Fruit fly (Drosophila melanogaster): Measurements from ENCODE around the gene side-VII.
"Not testable (repeated sequence)": the region's sequence is repeated elsewhere in the genome, so short reads cannot be mapped to it uniquely, and the experiment has no call there.

Gene side-VII

DNA sequence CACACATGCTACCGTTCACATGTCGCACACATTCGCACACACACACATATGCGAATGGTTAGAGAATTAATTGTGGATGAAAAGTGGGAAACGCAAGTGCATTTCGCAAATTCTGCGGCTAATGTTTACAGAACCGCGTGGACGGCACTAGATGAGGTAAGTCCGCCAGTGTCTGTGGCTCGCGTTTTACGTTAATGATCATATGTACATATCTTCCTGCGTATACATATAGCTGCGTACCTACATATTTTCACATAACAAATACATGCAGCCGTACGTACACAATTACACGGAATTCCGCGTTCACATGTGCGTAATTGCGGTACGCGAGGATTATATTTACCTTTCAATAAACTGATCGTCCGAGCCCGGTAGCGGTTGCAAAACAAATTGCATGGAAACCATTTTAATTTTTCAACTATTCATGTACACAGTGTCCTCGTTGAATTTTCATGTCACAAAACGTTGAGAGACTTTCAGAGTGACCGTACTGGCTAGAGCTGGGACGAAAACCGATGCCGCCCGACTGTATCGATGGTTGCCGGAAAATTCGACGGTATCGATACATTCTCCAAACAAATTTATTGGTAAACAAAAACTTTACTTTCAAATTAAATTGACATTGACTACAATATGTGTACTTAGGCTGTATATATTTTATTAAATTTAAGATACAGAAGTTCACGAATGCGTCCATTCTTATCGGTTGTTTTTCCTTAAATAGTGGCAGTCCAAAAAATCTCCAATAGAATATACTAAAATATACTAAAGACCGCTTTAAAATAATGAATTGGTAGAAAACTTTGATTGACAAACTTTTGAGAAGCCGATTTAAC lies 14.4 kb downstream of the side-VII start, which contains the start of gene hyd:
hyd (minus strand) TSS at position 495 of the 836 bp plus-strand sequence.
- no peak for TF ChIP-seq CG17801 (GFP tag; optimal IDR thresholded peaks at IDR 0.05; ENCODE audit: partially characterized antibody)

DNA sequence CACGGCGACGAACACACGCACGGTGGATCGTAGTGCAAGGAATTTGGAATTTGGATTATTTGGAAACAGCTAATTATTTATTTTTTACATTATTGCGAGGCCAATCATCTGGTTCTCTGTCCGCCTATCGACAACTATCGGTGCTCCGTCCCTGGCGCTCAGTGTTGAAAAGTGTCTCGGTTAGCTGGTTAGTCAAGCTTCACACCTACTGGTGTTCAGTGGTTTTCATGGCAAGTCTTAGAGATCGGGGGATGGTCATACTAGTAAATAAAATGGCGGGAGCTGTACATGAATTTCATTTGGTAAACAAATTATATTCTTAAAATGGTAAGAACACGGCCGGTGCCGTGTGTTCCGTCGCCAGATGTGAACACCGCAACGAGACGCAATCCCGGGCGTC lies 28.9 kb downstream of the side-VII start, which contains the start of the genes trbd and dmt:
trbd (minus strand) TSS at position 152 of the 400 bp plus-strand sequence.
dmt (plus strand) TSS at position 257 of the 400 bp plus-strand sequence.
- TF ChIP-seq CG17801 (GFP tag; optimal IDR thresholded peaks at IDR 0.05; ENCODE audit: partially characterized antibody) = no peak

- TF ChIP-seq CG17801 (GFP tag; optimal IDR thresholded peaks at IDR 0.05; ENCODE audit: partially characterized antibody) = no peak
Measured at dm6 chr3R:9710228-9710627, 29.6 kb downstream of the side-VII start.

dm6 chr3R:9705008-9705628 lies 34.7 kb downstream of the side-VII start, which contains the start of gene Unc-115a:
Gene Unc-115a (minus strand): TSS chr3R:9705417.
- peak; percentile 55 for TF ChIP-seq CG17801 (GFP tag; optimal IDR thresholded peaks at IDR 0.05; ENCODE audit: partially characterized antibody)

DNA sequence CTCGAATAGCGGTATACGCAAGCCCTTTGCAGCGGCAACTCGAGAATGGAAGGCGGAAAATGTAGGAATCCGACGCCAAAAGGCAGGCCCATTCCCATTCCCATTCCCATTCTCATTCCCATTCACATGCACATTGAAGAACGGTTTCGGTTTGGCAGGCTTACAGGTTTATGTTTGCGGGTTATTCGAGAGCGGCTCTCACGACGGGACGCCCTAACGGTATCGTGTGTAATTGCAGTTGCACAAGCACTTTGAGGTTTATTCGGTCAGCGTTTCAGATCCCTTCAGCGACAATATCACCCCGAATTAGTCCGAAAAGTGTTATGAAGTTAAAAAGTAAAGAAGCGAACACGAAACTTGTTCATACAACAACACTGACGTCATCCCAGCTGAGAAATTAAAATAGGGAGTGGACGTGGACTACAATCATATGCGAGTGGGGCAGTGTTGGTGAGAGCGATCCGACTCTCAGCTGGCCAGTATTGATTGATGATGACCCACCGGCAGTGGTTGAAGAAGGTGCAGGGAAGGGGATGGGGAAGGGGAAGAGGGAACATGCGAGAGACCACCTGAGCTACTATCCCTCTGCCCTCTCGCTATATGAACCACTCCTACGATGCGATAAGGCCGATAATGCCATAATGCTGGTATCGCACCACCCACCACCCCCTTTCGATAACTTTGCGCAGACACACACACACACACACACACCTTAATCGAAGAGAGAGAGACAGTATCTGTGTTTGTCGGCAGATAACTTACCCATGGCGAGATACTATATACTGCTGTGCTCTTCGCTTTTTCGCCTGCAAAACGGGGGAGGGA lies 35.4 kb downstream of the side-VII start:
- TF ChIP-seq CG17801 (GFP tag; optimal IDR thresholded peaks at IDR 0.05; ENCODE audit: partially characterized antibody) = no peak

dm6 chr3R:9703273-9703672 lies 36.5 kb downstream of the side-VII start:
- no peak for TF ChIP-seq CG17801 (GFP tag; optimal IDR thresholded peaks at IDR 0.05; ENCODE audit: partially characterized antibody)

DNA sequence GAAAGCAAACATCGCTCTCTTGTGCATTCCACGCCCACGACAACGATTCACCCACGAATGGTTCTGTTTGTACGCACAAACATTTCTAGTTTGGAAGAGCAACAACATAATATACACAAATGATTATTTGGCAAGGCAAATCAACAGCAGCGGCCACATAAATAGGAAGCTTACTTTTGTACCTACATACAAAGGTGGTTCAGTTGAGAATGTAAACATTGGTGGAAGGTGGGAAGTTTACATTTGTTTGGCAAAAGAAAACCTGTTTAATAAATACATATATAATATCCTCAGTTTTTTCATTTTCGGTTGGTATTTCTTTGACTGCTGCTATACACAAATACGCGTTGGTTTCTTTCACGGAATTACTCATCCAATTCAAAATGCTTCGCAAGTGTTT lies 37.2 kb downstream of the side-VII start:
- TF ChIP-seq CG17801 (GFP tag; optimal IDR thresholded peaks at IDR 0.05; ENCODE audit: partially characterized antibody) = peak; percentile 72

dm6 chr3R:9701897-9702296 lies 37.9 kb downstream of the side-VII start:
- no peak for TF ChIP-seq CG17801 (GFP tag; optimal IDR thresholded peaks at IDR 0.05; ENCODE audit: partially characterized antibody)

DNA sequence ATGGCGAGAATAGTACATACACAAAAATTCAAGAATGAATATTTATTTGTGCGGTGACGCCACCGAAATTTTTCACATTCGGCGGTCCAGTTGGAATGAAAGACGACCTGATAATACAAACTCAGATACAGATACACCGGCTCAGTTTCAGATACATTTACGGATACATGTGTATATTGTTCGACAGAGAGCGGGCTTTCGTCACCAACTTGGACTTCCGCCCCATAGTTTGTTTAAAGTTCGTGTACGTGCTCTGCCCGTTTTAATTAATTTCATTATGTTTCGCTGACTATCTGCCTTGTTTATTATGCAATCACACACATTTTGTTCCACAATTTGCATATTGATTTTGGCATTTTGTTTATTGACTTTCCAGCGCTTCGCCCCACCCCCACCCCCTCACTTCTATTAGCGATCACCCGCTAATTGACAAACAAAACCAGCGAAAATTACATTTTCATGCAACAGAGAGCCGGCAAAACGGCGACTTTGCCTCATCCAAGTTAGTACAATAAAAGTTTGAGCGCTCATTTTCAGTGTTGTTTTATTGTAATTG lies 38.6 kb downstream of the side-VII start:
- TF ChIP-seq CG17801 (GFP tag; optimal IDR thresholded peaks at IDR 0.05; ENCODE audit: partially characterized antibody) = no peak

dm6 chr3R:9700513-9700912 lies 39.3 kb downstream of the side-VII start:
- no peak for TF ChIP-seq CG17801 (GFP tag; optimal IDR thresholded peaks at IDR 0.05; ENCODE audit: partially characterized antibody)

DNA sequence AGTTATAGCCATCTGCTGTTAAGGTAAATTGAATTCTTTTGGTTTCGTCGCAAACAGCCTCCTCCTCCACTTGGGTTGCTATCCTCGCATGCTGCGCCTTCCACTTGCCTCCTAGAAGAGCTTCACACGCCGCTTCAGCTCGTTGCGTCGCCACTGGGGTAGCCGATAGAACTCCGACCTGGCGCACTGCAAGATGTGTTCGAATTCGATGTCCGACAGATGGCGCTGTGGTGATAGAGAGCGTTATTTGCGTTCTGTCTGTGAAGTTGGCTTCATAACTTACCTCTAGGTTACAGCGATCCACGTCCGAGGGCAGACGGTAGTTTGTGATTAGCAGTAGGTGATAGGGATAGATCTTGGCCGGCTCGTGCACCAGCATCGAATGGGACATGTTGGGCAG lies 44.8 kb downstream of the side-VII start:
- no peak for TF ChIP-seq CG17801 (GFP tag; optimal IDR thresholded peaks at IDR 0.05; ENCODE audit: partially characterized antibody)

DNA sequence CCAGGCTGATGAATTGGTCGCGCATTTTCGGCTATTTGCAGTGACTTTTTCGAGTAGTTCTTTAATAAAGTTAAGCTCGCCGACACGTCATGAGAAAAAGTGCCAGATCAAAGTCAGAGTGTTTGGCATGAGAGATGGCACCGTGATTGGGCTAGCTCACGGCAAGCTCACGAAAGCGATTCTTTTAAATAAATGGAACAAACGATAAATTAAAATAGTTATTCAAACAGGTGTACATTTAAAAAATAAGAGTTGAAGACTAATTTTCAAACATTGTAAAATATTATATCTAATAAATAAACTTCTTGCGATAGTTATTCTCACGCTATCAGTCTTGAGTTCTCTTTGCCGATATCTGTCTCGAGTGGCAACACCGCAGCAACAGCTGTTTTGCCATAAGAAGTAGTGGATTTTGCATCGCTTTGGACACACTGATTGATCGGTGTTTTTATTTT lies 47.1 kb downstream of the side-VII start, which contains the start of the genes Unc-115b, p24-2 and CG32939:
Unc-115b (minus strand) TSS at position 101 of the 455 bp plus-strand sequence.
p24-2 (minus strand) TSS at position 120 of the 455 bp plus-strand sequence.
CG32939 (plus strand) TSS at position 405 of the 455 bp plus-strand sequence.
- TF ChIP-seq CG17801 (GFP tag; optimal IDR thresholded peaks at IDR 0.05; ENCODE audit: partially characterized antibody) = not testable (repeated sequence)

DNA sequence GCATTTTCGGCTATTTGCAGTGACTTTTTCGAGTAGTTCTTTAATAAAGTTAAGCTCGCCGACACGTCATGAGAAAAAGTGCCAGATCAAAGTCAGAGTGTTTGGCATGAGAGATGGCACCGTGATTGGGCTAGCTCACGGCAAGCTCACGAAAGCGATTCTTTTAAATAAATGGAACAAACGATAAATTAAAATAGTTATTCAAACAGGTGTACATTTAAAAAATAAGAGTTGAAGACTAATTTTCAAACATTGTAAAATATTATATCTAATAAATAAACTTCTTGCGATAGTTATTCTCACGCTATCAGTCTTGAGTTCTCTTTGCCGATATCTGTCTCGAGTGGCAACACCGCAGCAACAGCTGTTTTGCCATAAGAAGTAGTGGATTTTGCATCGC lies 54.4 kb downstream of the side-VII start, which contains the start of the genes eca and CG18542:
eca (minus strand) TSS at position 101 of the 400 bp plus-strand sequence.
CG18542 (plus strand) TSS at position 385 of the 400 bp plus-strand sequence.
- not testable (repeated sequence) for TF ChIP-seq CG17801 (GFP tag; optimal IDR thresholded peaks at IDR 0.05; ENCODE audit: partially characterized antibody)

DNA sequence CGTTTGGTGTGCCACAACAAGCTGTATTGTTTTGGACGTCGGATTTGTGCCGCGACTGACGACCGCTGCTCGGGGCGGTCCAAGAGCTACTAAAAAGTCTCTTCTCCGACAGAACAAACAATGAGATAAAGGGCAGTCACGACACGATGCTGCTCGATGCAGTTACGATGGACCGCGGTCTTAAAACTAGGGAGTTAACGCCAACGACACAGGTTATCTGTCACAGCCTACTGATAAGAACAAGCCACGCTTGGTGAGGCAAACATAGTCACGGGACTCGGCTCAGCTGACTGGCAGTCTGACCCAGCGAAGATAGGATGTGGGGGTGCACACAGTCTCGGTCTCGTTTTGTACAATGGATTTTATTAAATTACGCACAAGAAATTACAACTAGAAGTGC lies 55.7 kb downstream of the side-VII start, which contains the start of gene CG9444:
CG9444 (minus strand) TSS at position 140 of the 400 bp plus-strand sequence.
- TF ChIP-seq CG17801 (GFP tag; optimal IDR thresholded peaks at IDR 0.05; ENCODE audit: partially characterized antibody) = no peak

All from ovary, adult (tissue).